Fruit fly (Drosophila melanogaster) whole organism, embryonic: ENCODE results near the gene CG3984.

Experiments used
- Antp ChIP-seq: fragments of 200-800 bp; sonication (Bioruptor generic); optimal IDR thresholded peaks from 3 replicates; lab custom pipeline; 2016; ENCODE audit warnings: missing biosample characterization, missing genetic modification characterization
- Bteb2 ChIP-seq: fragments of 200-800 bp; sonication (Bioruptor generic); optimal IDR thresholded peaks from 2 replicates; lab custom pipeline; 2016; ENCODE audit warnings: missing biosample characterization, missing genetic modification characterization
- CG1024 ChIP-seq: fragments of 200-800 bp; sonication (Bioruptor generic); IDR thresholded peaks from 2 replicates; pipeline ENCODE4 v1.3.6; 2022; ENCODE audit warnings: missing biosample characterization, missing genetic modification characterization
- CG10543 ChIP-seq: fragments of 200-800 bp; sonication (Bioruptor generic); optimal IDR thresholded peaks from 3 replicates; lab custom pipeline; 2017; ENCODE audit warnings: missing biosample characterization, mild to moderate bottlenecking, missing genetic modification characterization, moderate library complexity
- CG10979 ChIP-seq: fragments of 200-800 bp; sonication (Bioruptor generic); optimal IDR thresholded peaks from 2 replicates; lab custom pipeline; 2018; ENCODE audit warnings: missing biosample characterization, mild to moderate bottlenecking, missing genetic modification characterization, moderate library complexity
- CG11093 ChIP-seq: fragments of 200-800 bp; sonication (Bioruptor generic); IDR thresholded peaks from 3 replicates; pipeline ENCODE4 v1.3.6; 2022; ENCODE audit warnings: missing biosample characterization, missing genetic modification characterization
- CG11504 ChIP-seq: fragments of 200-800 bp; sonication (Bioruptor generic); optimal IDR thresholded peaks from 3 replicates; lab custom pipeline; 2019; ENCODE audit warnings: missing biosample characterization, mild to moderate bottlenecking, missing genetic modification characterization, moderate library complexity
- CG12155 ChIP-seq: fragments of 200-800 bp; sonication (Bioruptor generic); optimal IDR thresholded peaks from 3 replicates; lab custom pipeline; 2016; ENCODE audit warnings: missing biosample characterization, missing genetic modification characterization
- CG12236 ChIP-seq: fragments of 200-800 bp; sonication (Bioruptor generic); optimal IDR thresholded peaks from 2 replicates; lab custom pipeline; 2016; ENCODE audit warnings: missing biosample characterization, missing genetic modification characterization
- CG1792 ChIP-seq: fragments of 200-800 bp; sonication (Bioruptor generic); optimal IDR thresholded peaks from 2 replicates; lab custom pipeline; 2016; ENCODE audit warnings: missing biosample characterization, missing genetic modification characterization
- CG3065 ChIP-seq: fragments of 200-800 bp; sonication (Bioruptor generic); optimal IDR thresholded peaks from 2 replicates; lab custom pipeline; 2016; ENCODE audit warnings: missing biosample characterization, missing genetic modification characterization
- CG4282 ChIP-seq: fragments of 200-800 bp; sonication (Bioruptor generic); optimal IDR thresholded peaks from 2 replicates; lab custom pipeline; 2016; ENCODE audit warnings: missing biosample characterization, missing genetic modification characterization
- CG4404 ChIP-seq: fragments of 200-800 bp; sonication (Bioruptor generic); IDR thresholded peaks from 2 replicates; pipeline ENCODE4 v1.3.6; 2022; ENCODE audit warnings: missing biosample characterization, missing genetic modification characterization
- CG4617 ChIP-seq: fragments of 200-800 bp; sonication (Bioruptor generic); optimal IDR thresholded peaks from 3 replicates; lab custom pipeline; 2016; ENCODE audit warnings: missing biosample characterization, missing genetic modification characterization, borderline replicate concordance
- CG5180 ChIP-seq: fragments of 200-800 bp; sonication (Bioruptor generic); optimal IDR thresholded peaks from 3 replicates; lab custom pipeline; 2017; ENCODE audit warnings: missing biosample characterization, missing genetic modification characterization, mild to moderate bottlenecking, moderate library complexity, missing genetic modification reagents
- D19B ChIP-seq: fragments of 200-800 bp; sonication (Bioruptor generic); optimal IDR thresholded peaks from 2 replicates; lab custom pipeline; 2017; ENCODE audit warnings: missing biosample characterization, mild to moderate bottlenecking, missing genetic modification characterization
- Elba2 ChIP-seq: fragments of 200-800 bp; sonication (Bioruptor generic); optimal IDR thresholded peaks from 3 replicates; lab custom pipeline; 2016; ENCODE audit warnings: missing biosample characterization, missing genetic modification characterization
- Fer1 ChIP-seq: fragments of 200-800 bp; sonication (Bioruptor generic); optimal IDR thresholded peaks from 2 replicates; lab custom pipeline; 2017; ENCODE audit warnings: missing biosample characterization, mild to moderate bottlenecking, missing genetic modification characterization
- HmgZ ChIP-seq: fragments of 200-800 bp; sonication (Bioruptor generic); optimal IDR thresholded peaks from 2 replicates; lab custom pipeline; 2018; ENCODE audit warnings: missing biosample characterization, mild to moderate bottlenecking, missing genetic modification characterization
- Hr39 ChIP-seq: fragments of >200 bp; optimal IDR thresholded peaks from 2 replicates; lab custom pipeline; 2017
- Hr51 ChIP-seq, 2 experiments: fragments of 200-800 bp; sonication (Bioruptor generic); optimal IDR thresholded peaks; 2 replicates in 1 of 2; 3 replicates in 1 of 2; lab custom pipeline; 2016 to 2018; ENCODE audit warnings: missing biosample characterization in 2 of 2, missing genetic modification characterization in 2 of 2, mild to moderate bottlenecking in 1 of 2, moderate library complexity in 1 of 2
- Lhr ChIP-seq: fragments of 200-800 bp; sonication (Bioruptor generic); optimal IDR thresholded peaks from 3 replicates; lab custom pipeline; 2017; ENCODE audit warnings: mild to moderate bottlenecking, missing biosample characterization, missing genetic modification reagents, missing genetic modification characterization
- NK7.1 ChIP-seq: fragments of 200-800 bp; sonication (Bioruptor generic); optimal IDR thresholded peaks from 3 replicates; lab custom pipeline; 2016; ENCODE audit warnings: missing biosample characterization, missing genetic modification characterization
- Oli ChIP-seq: fragments of 200-800 bp; sonication (Bioruptor generic); optimal IDR thresholded peaks from 2 replicates; lab custom pipeline; 2018; ENCODE audit warnings: missing biosample characterization, mild to moderate bottlenecking, missing genetic modification characterization, moderate library complexity
- Rfx ChIP-seq: fragments of 200-800 bp; sonication (Bioruptor generic); IDR thresholded peaks from 2 replicates; pipeline ENCODE4 v1.3.6; 2022; ENCODE audit warnings: missing biosample characterization, missing genetic modification characterization
- Sry-δ ChIP-seq: fragments of 200-800 bp; sonication (Bioruptor generic); optimal IDR thresholded peaks from 2 replicates; lab custom pipeline; 2016; ENCODE audit warnings: missing biosample characterization, missing genetic modification characterization
- TFAM ChIP-seq: fragments of 200-800 bp; sonication (Bioruptor generic); optimal IDR thresholded peaks from 2 replicates; lab custom pipeline; 2017; ENCODE audit warnings: missing biosample characterization, missing genetic modification characterization, inconsistent platforms
- Tbp ChIP-seq: fragments of >200 bp; optimal IDR thresholded peaks from 2 replicates; lab custom pipeline; 2018; ENCODE audit warnings: missing biosample characterization, missing genetic modification characterization
- Vsx1 ChIP-seq: fragments of 200-800 bp; sonication (Bioruptor generic); optimal IDR thresholded peaks from 2 replicates; lab custom pipeline; 2017; ENCODE audit warnings: missing biosample characterization, mild to moderate bottlenecking, missing genetic modification characterization, missing genetic modification reagents
- YL-1 ChIP-seq: fragments of 200-800 bp; sonication (Bioruptor generic); optimal IDR thresholded peaks from 3 replicates; lab custom pipeline; 2017; ENCODE audit warnings: missing biosample characterization, mild to moderate bottlenecking, missing genetic modification characterization
- al ChIP-seq: fragments of 200-800 bp; sonication (Bioruptor generic); IDR thresholded peaks from 2 replicates; pipeline ENCODE4 v1.3.6; 2022; ENCODE audit warnings: missing biosample characterization, missing genetic modification characterization
- bcd ChIP-seq: fragments of 200-800 bp; sonication (Bioruptor generic); optimal IDR thresholded peaks from 2 replicates; lab custom pipeline; 2017; ENCODE audit warnings: missing biosample characterization, mild to moderate bottlenecking, missing genetic modification characterization
- br ChIP-seq: fragments of >200 bp; optimal IDR thresholded peaks from 2 replicates; lab custom pipeline; 2017
- dan ChIP-seq: fragments of 200-800 bp; sonication (Bioruptor generic); IDR thresholded peaks from 2 replicates; pipeline ENCODE4 v1.3.6; 2022; ENCODE audit warnings: missing biosample characterization, missing genetic modification characterization
- eve ChIP-seq, 2 experiments: fragments of >200 bp; optimal IDR thresholded peaks; 2 replicates each; lab custom pipeline; 2017; ENCODE audit warnings: missing biosample characterization in 2 of 2, missing genetic modification characterization in 2 of 2
- fd96Cb ChIP-seq: fragments of 200-800 bp; sonication (Bioruptor generic); optimal IDR thresholded peaks from 2 replicates; lab custom pipeline; 2018; ENCODE audit warnings: missing biosample characterization, mild to moderate bottlenecking, missing genetic modification characterization, moderate library complexity
- fu2 ChIP-seq: fragments of 200-800 bp; sonication (Bioruptor generic); optimal IDR thresholded peaks from 2 replicates; lab custom pipeline; 2016; ENCODE audit warnings: missing biosample characterization, missing genetic modification characterization
- grau ChIP-seq: fragments of 200-800 bp; optimal IDR thresholded peaks from 3 replicates; lab custom pipeline; 2019; ENCODE audit warnings: missing biosample characterization, mild to moderate bottlenecking, missing genetic modification characterization, moderate library complexity
- gro ChIP-seq: fragments of 200-800 bp; sonication (Bioruptor generic); optimal IDR thresholded peaks from 2 replicates; lab custom pipeline; 2016; ENCODE audit warnings: missing biosample characterization, missing genetic modification characterization
- jigr1 ChIP-seq: fragments of 200-800 bp; sonication (Bioruptor generic); IDR thresholded peaks from 3 replicates; pipeline ENCODE4 v1.3.6; 2022; ENCODE audit warnings: missing biosample characterization, missing genetic modification characterization
- ken ChIP-seq: fragments of 200-800 bp; sonication (Bioruptor generic); IDR thresholded peaks from 3 replicates; pipeline ENCODE4 v1.3.6; 2022; ENCODE audit warnings: missing biosample characterization, missing genetic modification characterization
- lab ChIP-seq: fragments of 200-800 bp; sonication (Bioruptor generic); optimal IDR thresholded peaks from 3 replicates; lab custom pipeline; 2017; ENCODE audit warnings: missing biosample characterization, missing genetic modification characterization, mild to moderate bottlenecking, moderate library complexity, missing genetic modification reagents
- luna ChIP-seq: fragments of 200-800 bp; sonication (Bioruptor generic); optimal IDR thresholded peaks from 2 replicates; lab custom pipeline; 2016; ENCODE audit warnings: missing biosample characterization, missing genetic modification characterization
- phol ChIP-seq: fragments of 200-800 bp; sonication (Bioruptor generic); optimal IDR thresholded peaks from 3 replicates; lab custom pipeline; 2018; ENCODE audit warnings: missing biosample characterization, mild to moderate bottlenecking, missing genetic modification characterization, moderate library complexity
- pita ChIP-seq: fragments of 200-800 bp; sonication (Bioruptor generic); optimal IDR thresholded peaks from 2 replicates; lab custom pipeline; 2017; ENCODE audit warnings: missing biosample characterization, mild to moderate bottlenecking, missing genetic modification characterization
- rib ChIP-seq: fragments of 200-800 bp; sonication (Bioruptor generic); IDR thresholded peaks from 2 replicates; pipeline ENCODE4 v1.3.6; 2022; ENCODE audit warnings: missing biosample characterization, missing genetic modification characterization
- row ChIP-seq: fragments of 200-800 bp; sonication (Bioruptor generic); IDR thresholded peaks from 3 replicates; pipeline ENCODE4 v1.3.6; 2022; ENCODE audit warnings: missing biosample characterization, missing genetic modification characterization
- run ChIP-seq: fragments of 200-800 bp; sonication (Bioruptor generic); optimal IDR thresholded peaks from 3 replicates; lab custom pipeline; 2018; ENCODE audit warnings: missing biosample characterization, mild to moderate bottlenecking, missing genetic modification characterization
- sqz ChIP-seq: fragments of 200-800 bp; sonication (Bioruptor generic); optimal IDR thresholded peaks from 3 replicates; lab custom pipeline; 2018; ENCODE audit warnings: missing biosample characterization, mild to moderate bottlenecking, missing genetic modification characterization
- ttk ChIP-seq: fragments of 200-800 bp; sonication (Bioruptor generic); IDR thresholded peaks from 2 replicates; pipeline ENCODE4 v2.1.2; 2022; ENCODE audit warnings: missing biosample characterization, missing genetic modification characterization
- twi ChIP-seq: fragments of 200-800 bp; optimal IDR thresholded peaks from 2 replicates; lab custom pipeline; 2019; ENCODE audit warnings: missing biosample characterization, mild to moderate bottlenecking, missing genetic modification characterization, moderate library complexity
- vvl ChIP-seq: fragments of 200-800 bp; sonication (Bioruptor generic); IDR thresholded peaks from 2 replicates; pipeline ENCODE4 v1.3.6; 2022; ENCODE audit warnings: missing biosample characterization, missing genetic modification characterization
- yki ChIP-seq: fragments of >200 bp; optimal IDR thresholded peaks from 3 replicates; lab custom pipeline; 2018

Gene CG3984

dm6 chr3R:15131677-15132076 lies 5.3 kb upstream of the CG3984 start, which contains the start of gene CG42788 (continued):
- TF ChIP-seq phol (tag; lab: Kevin White, UChicago) (peak; percentile 49), CG1792 (GFP tag; lab: Kevin White, UChicago) (no peak), TFAM (no peak), run (tag; lab: Kevin White, UChicago) (peak; percentile 55), jigr1 (GFP tag; lab: Robert Waterston, UW) (no peak), CG1024 (no peak), Vsx1 (GFP tag; lab: Kevin White, UChicago) (peak; percentile 60), gro (GFP tag; lab: Kevin White, UChicago) (peak; percentile 93), CG4617 (GFP tag; lab: Kevin White, UChicago) (no peak), pita (peak; percentile 96), lab (GFP tag; lab: Kevin White, UChicago) (peak; percentile 67), fd96Cb (no peak), CG12155 (GFP tag; lab: Kevin White, UChicago) (peak; percentile 54), Elba2 (GFP tag; lab: Kevin White, UChicago) (no peak), eve (GFP tag; optimal IDR thresholded peaks at IDR 0.05; lab: Kevin White, UChicago) (no peak), CG3065 (GFP tag; lab: Kevin White, UChicago) (peak; percentile 56), vvl (GFP tag; lab: Robert Waterston, UW) (no peak), bcd (GFP tag; lab: Kevin White, UChicago) (peak; percentile 10), Fer1 (peak; percentile 64), al (no peak), CG4282 (GFP tag; lab: Kevin White, UChicago) (peak; percentile 86), Hr39 (no peak), CG5180 (GFP tag; lab: Kevin White, UChicago) (peak; percentile 34), CG11093 (no peak), CG10979 (tag; lab: Kevin White, UChicago) (peak; percentile 5), ken (GFP tag; lab: Robert Waterston, UW) (no peak), CG12236 (GFP tag; lab: Kevin White, UChicago) (peak; percentile 58), twi (peak; percentile 39), fu2 (GFP tag; lab: Kevin White, UChicago) (peak; percentile 51), HmgZ (tag; lab: Kevin White, UChicago) (peak; percentile 93), ttk (GFP tag; lab: Robert Waterston, UW) (no peak), luna (peak; percentile 78), Lhr (GFP tag; lab: Kevin White, UChicago) (peak; percentile 94), Hr51 (GFP tag; optimal IDR thresholded peaks at IDR 0.05; lab: Kevin White, UChicago) (peak; percentile 46 to 86), Tbp (GFP tag; lab: Kevin White, UChicago) (peak; percentile 71), grau (tag; lab: Kevin White, UChicago) (peak; percentile 63), Oli (tag; lab: Kevin White, UChicago) (no peak), D19B (no peak), Sry-δ (GFP tag; lab: Kevin White, UChicago) (peak; percentile 92), rib (GFP tag; lab: Robert Waterston, UW) (no peak), Antp (peak; percentile 40), NK7.1 (peak; percentile 36), CG11504 (tag; lab: Kevin White, UChicago) (peak; percentile 57), CG10543 (GFP tag; lab: Kevin White, UChicago) (peak; percentile 66), Rfx (GFP tag; lab: Robert Waterston, UW) (no peak), dan (no peak), br (no peak), CG4404 (no peak), sqz (GFP tag; lab: Kevin White, UChicago) (peak; percentile 46), yki (lab: Kevin White, UChicago) (no peak), row (GFP tag; lab: Robert Waterston, UW) (no peak), YL-1 (GFP tag; lab: Kevin White, UChicago) (peak; percentile 22), Bteb2 (GFP tag; lab: Kevin White, UChicago) (peak; percentile 75)
